Fruit fly (Drosophila melanogaster) whole organism, wandering third instar larva: ENCODE data around the gene MED31.

Experiments used
- Abd-B ChIP-seq: fragments of >200 bp; optimal IDR thresholded peaks from 2 replicates; lab custom pipeline; 2017; ENCODE audit warnings: missing biosample characterization, missing genetic modification characterization
- CG32264 ChIP-seq: fragments of 200-800 bp; sonication (Bioruptor generic); optimal IDR thresholded peaks from 2 replicates; lab custom pipeline; 2016; ENCODE audit warnings: missing biosample characterization, missing genetic modification characterization
- Hnf4 ChIP-seq: fragments of 200-800 bp; sonication (Bioruptor generic); optimal IDR thresholded peaks from 2 replicates; lab custom pipeline; 2016; ENCODE audit warnings: missing biosample characterization, mild to moderate bottlenecking, missing genetic modification characterization
- Mio ChIP-seq: sonication (Bioruptor generic); optimal IDR thresholded peaks from 2 replicates; lab custom pipeline; 2016; ENCODE audit warnings: missing biosample characterization, missing genetic modification characterization
- lola ChIP-seq: fragments of >200 bp; optimal IDR thresholded peaks from 2 replicates; lab custom pipeline; 2017; ENCODE audit warnings: missing biosample characterization, missing genetic modification characterization
- usp ChIP-seq: fragments of >200 bp; optimal IDR thresholded peaks from 2 replicates; lab custom pipeline; 2017; ENCODE audit warnings: missing biosample characterization, missing genetic modification characterization

dm6 chr3R:4640546-4641253 is 1.1 kb upstream of the MED31 start:
- TF ChIP-seq Hnf4 (GFP tag; lab: Kevin White, UChicago) (no peak), Mio (no peak), lola (GFP tag; lab: Kevin White, UChicago) (no peak), usp (GFP tag; lab: Kevin White, UChicago) (no peak), Abd-B (GFP tag; lab: Kevin White, UChicago) (no peak), CG32264 (no peak)
